Worm (Caenorhabditis elegans) whole organism, young adult: ENCODE measurements around the gene F53A9.6.

Source experiments
- B0035.1 ChIP-seq: sonication (generic microtip); optimal IDR thresholded peaks from 2 replicates; lab custom pipeline; 2016; ENCODE audit warnings: missing genetic modification characterization, mild to moderate bottlenecking, missing compliant biosample characterization, missing genotype, missing genetic modification reagents
- F52B5.7 ChIP-seq: sonication (generic microtip); optimal IDR thresholded peaks from 2 replicates; lab custom pipeline; 2016; ENCODE audit warnings: mild to moderate bottlenecking, missing genetic modification characterization, missing compliant biosample characterization
- F57A8.1 ChIP-seq: fragments of 200-800 bp; sonication (Bioruptor generic); optimal IDR thresholded peaks from 2 replicates; lab custom pipeline; 2018; ENCODE audit warnings: mild to moderate bottlenecking, missing genetic modification characterization, moderate library complexity, missing compliant biosample characterization
- F57C9.4 ChIP-seq: sonication (generic microtip); optimal IDR thresholded peaks from 2 replicates; lab custom pipeline; 2017; ENCODE audit warnings: mild to moderate bottlenecking, missing genetic modification characterization, missing compliant biosample characterization
- K12H6.12 ChIP-seq: fragments of 200-800 bp; sonication (Bioruptor generic); optimal IDR thresholded peaks from 2 replicates; lab custom pipeline; 2018; ENCODE audit warnings: mild to moderate bottlenecking, missing genetic modification characterization, missing compliant biosample characterization
- Y53F4B.3 ChIP-seq: fragments of 200-800 bp; sonication (Bioruptor generic); IDR thresholded peaks from 2 replicates; pipeline ENCODE4 v1.3.6; 2022; ENCODE audit warnings: missing genetic modification reagents, missing genetic modification characterization, missing compliant biosample characterization
- atf-7 ChIP-seq: sonication (generic microtip); optimal IDR thresholded peaks from 2 replicates; lab custom pipeline; 2017; ENCODE audit warnings: mild to moderate bottlenecking, missing genetic modification characterization, missing compliant biosample characterization
- attf-3 ChIP-seq: fragments of 200-800 bp; sonication (Bioruptor generic); conservative IDR thresholded peaks from 2 replicates; pipeline ENCODE4 v1.3.6; 2022; ENCODE audit warnings: missing genetic modification reagents, missing genetic modification characterization, missing compliant biosample characterization
- cebp-1 ChIP-seq, 2 experiments: fragments of 200-800 bp in 1 of 2; sonication (Bioruptor generic) in 1 of 2; sonication (generic microtip) in 1 of 2; IDR thresholded peaks in 1 of 2; optimal IDR thresholded peaks in 1 of 2; 2 replicates each; pipeline versions ENCODE4 v1.3.6 to Lab custom; 2017 to 2022; ENCODE audit warnings: missing compliant biosample characterization in 2 of 2, missing genetic modification characterization in 2 of 2, mild to moderate bottlenecking in 1 of 2, missing genetic modification reagents in 1 of 2, moderate library complexity in 1 of 2
- die-1 ChIP-seq: sonication (generic microtip); optimal IDR thresholded peaks from 2 replicates; lab custom pipeline; 2016; ENCODE audit warnings: missing genotype, mild to moderate bottlenecking, missing genetic modification characterization, missing compliant biosample characterization
- dox-1 ChIP-seq: fragments of 200-800 bp; sonication (Bioruptor generic); IDR thresholded peaks from 2 replicates; pipeline ENCODE4 v1.3.6; 2022; ENCODE audit warnings: missing genetic modification reagents, missing genetic modification characterization, missing compliant biosample characterization
- egrh-3 ChIP-seq: fragments of 200-800 bp; sonication (Bioruptor generic); IDR thresholded peaks from 2 replicates; pipeline ENCODE4 v1.3.6; 2022; ENCODE audit warnings: missing genetic modification reagents, missing genetic modification characterization, missing compliant biosample characterization
- ekl-4 ChIP-seq: fragments of 200-800 bp; sonication (Bioruptor generic); IDR thresholded peaks from 2 replicates; pipeline ENCODE4 v1.3.6; 2022; ENCODE audit warnings: missing genetic modification reagents, missing genetic modification characterization, missing compliant biosample characterization
- let-607 ChIP-seq, 2 experiments: fragments of 200-800 bp in 1 of 2; sonication (Bioruptor generic) in 1 of 2; sonication (generic microtip) in 1 of 2; optimal IDR thresholded peaks; 2 replicates each; lab custom pipeline; 2016 to 2018; ENCODE audit warnings: mild to moderate bottlenecking in 2 of 2, missing compliant biosample characterization in 2 of 2, missing genetic modification characterization in 2 of 2, moderate library complexity in 2 of 2, missing genotype in 1 of 2
- lin-35 ChIP-seq, 3 experiments: fragments of 150-350 bp in 2 of 3; sonication (generic microtip) in 1 of 3; optimal IDR thresholded peaks; 2 replicates each; lab custom pipeline; 2014 to 2018; ENCODE audit warnings: missing biosample characterization in 3 of 3, missing genetic modification characterization in 3 of 3, missing genetic modification reagents in 3 of 3
- lsl-1 ChIP-seq: fragments of 200-800 bp; sonication (Bioruptor generic); optimal IDR thresholded peaks from 2 replicates; lab custom pipeline; 2018; ENCODE audit warnings: mild to moderate bottlenecking, missing genetic modification characterization, moderate library complexity, missing compliant biosample characterization
- madf-10 ChIP-seq: sonication (generic microtip); optimal IDR thresholded peaks from 2 replicates; lab custom pipeline; 2016; ENCODE audit warnings: mild to moderate bottlenecking, missing genetic modification characterization, missing compliant biosample characterization
- nfya-1 ChIP-seq: sonication (generic microtip); optimal IDR thresholded peaks from 2 replicates; lab custom pipeline; 2017; ENCODE audit warnings: antibody characterized with exemption, missing compliant biosample characterization, missing genetic modification characterization, borderline replicate concordance; ENCODE audit not compliant: insufficient read depth
- nfyb-1 ChIP-seq: fragments of 200-800 bp; sonication (Bioruptor generic); IDR thresholded peaks from 2 replicates; pipeline ENCODE4 v1.3.6; 2022; ENCODE audit warnings: missing genetic modification reagents, missing genetic modification characterization, missing compliant biosample characterization
- nhr-120 ChIP-seq: fragments of 200-800 bp; sonication (Bioruptor generic); IDR thresholded peaks from 2 replicates; pipeline ENCODE4 v1.3.6; 2022; ENCODE audit warnings: missing genetic modification characterization, missing compliant biosample characterization
- nhr-179 ChIP-seq: sonication (generic microtip); optimal IDR thresholded peaks from 2 replicates; lab custom pipeline; 2016; ENCODE audit warnings: mild to moderate bottlenecking, missing genetic modification characterization, missing compliant biosample characterization
- nhr-80 ChIP-seq: sonication (generic microtip); optimal IDR thresholded peaks from 2 replicates; lab custom pipeline; 2016; ENCODE audit warnings: missing genetic modification characterization, missing compliant biosample characterization
- rcor-1 ChIP-seq: fragments of 200-800 bp; sonication (Bioruptor generic); IDR thresholded peaks from 2 replicates; pipeline ENCODE4 v1.3.6; 2022; ENCODE audit warnings: missing genetic modification reagents, missing genetic modification characterization, missing compliant biosample characterization
- sdz-38 ChIP-seq: sonication (generic microtip); optimal IDR thresholded peaks from 2 replicates; lab custom pipeline; 2016; ENCODE audit warnings: missing genotype, missing genetic modification characterization, missing compliant biosample characterization
- sea-2 ChIP-seq: fragments of 200-800 bp; sonication (Bioruptor generic); IDR thresholded peaks from 2 replicates; pipeline ENCODE4 v1.3.6; 2022; ENCODE audit warnings: missing genetic modification characterization, missing compliant biosample characterization
- ztf-22 ChIP-seq: fragments of 200-800 bp; sonication (Bioruptor generic); optimal IDR thresholded peaks from 2 replicates; lab custom pipeline; 2018; ENCODE audit warnings: mild to moderate bottlenecking, missing genetic modification characterization, moderate library complexity, missing compliant biosample characterization
- ztf-28 ChIP-seq: fragments of 200-800 bp; sonication (Bioruptor generic); IDR thresholded peaks from 2 replicates; pipeline ENCODE4 v1.3.6; 2022; ENCODE audit warnings: missing genetic modification reagents, missing genetic modification characterization, missing compliant biosample characterization
- ztf-3 ChIP-seq: fragments of 200-800 bp; sonication (Bioruptor generic); optimal IDR thresholded peaks from 2 replicates; lab custom pipeline; 2018; ENCODE audit warnings: mild to moderate bottlenecking, missing genetic modification characterization, missing compliant biosample characterization

The F53A9.6 gene

DNA sequence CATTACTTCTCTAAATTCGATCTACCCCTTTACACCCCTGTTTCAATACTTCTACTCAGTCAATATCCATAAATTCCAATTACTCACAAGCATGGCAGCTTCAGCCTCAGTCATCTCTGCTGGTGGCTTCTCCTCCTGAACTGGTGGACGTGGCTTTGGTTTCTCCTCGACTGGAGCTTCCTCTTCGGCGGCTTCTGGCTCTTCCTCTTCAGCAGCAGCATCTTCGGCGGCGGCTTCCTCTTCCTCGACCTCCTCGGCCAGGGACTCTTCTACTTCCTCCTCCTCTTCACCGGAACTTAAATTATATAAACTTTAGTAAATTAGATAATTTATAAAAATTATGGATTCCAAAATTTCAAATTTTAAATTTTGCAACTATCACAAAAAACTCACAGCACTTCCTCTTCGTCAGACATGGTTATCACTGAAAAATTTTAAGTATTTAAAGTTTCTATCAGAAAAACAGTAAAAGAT is 9.6 kb upstream of the F53A9.6 start, which contains the start of gene tnt-2:
Gene tnt-2 (minus strand): TSS at position 424 of the 474 bp plus-strand sequence.
- peak; percentile 84 for TF ChIP-seq egrh-3
- no peak for TF ChIP-seq F57A8.1 (GFP tag; lab: Kevin White, UChicago)

DNA sequence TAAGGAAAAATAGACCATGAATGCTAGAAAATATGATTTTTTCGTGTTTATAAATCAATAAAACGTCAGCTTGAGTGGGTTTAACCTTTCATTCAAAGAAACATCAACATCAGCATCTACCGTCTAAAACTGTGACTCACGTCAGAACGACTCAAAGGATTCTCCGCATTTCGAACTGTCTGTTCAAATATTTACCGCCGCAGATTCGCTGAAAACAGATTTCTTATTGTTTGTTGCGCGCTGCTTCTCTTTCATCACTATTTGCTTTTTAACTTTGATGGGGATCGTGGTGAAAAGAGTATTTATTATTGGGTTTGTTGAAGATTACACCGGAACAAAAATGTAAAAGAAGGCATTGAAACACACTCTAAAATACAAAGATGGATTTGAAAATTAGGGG is 7.7 kb upstream of the F53A9.6 start:
- TF ChIP-seq nhr-179 (tag; lab: Kevin White, UChicago), result no peak
- TF ChIP-seq rcor-1 (GFP tag; lab: Robert Waterston, UW), result no peak
- TF ChIP-seq die-1 (tag; lab: Kevin White, UChicago), result no peak
- no peak for TF ChIP-seq ekl-4 (GFP tag; lab: Robert Waterston, UW)
- no peak for TF ChIP-seq K12H6.12 (tag; lab: Kevin White, UChicago)
- no peak for TF ChIP-seq B0035.1 (tag; lab: Kevin White, UChicago)
- TF ChIP-seq F52B5.7, result no peak
- TF ChIP-seq sea-2 (GFP tag; lab: Robert Waterston, UW), result no peak
- no peak for TF ChIP-seq madf-10 (tag; lab: Kevin White, UChicago)
- no peak for TF ChIP-seq ztf-22 (GFP tag; lab: Kevin White, UChicago)

DNA sequence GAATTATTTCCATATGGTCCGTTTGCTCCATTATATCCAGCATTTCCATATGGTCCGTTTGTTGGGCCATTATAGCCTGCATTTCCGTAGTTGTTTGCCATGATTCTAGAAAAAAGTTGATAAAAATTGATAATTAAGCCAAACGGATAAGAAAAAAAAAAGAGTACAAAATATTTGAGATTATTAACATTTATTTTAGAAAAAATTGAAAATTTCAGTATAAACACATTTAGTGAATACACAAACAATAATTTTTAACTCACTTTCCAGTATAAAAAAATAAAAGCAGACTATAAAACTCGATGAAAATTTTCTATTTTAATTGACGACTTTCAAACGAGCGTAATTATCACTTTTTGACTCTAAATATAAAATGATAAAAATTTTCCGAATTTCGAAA is 7.1 kb upstream of the F53A9.6 start, which contains the start of gene F53A9.9:
Gene F53A9.9 (minus strand): TSS at position 101 of the 400 bp plus-strand sequence.
- no peak for TF ChIP-seq F57A8.1 (GFP tag; lab: Kevin White, UChicago)
- no peak for TF ChIP-seq nfya-1
- no peak for TF ChIP-seq cebp-1 (GFP tag; IDR thresholded peaks at IDR 0.05; lab: Robert Waterston, UW)
- no peak for TF ChIP-seq cebp-1 (tag; optimal IDR thresholded peaks at IDR 0.05; lab: Kevin White, UChicago)
- no peak for TF ChIP-seq ekl-4 (GFP tag; lab: Robert Waterston, UW)
- no peak for TF ChIP-seq ztf-28 (GFP tag; lab: Robert Waterston, UW)
- no peak for TF ChIP-seq Y53F4B.3 (GFP tag; lab: Robert Waterston, UW)
- no peak for TF ChIP-seq attf-3 (GFP tag; lab: Robert Waterston, UW)
- no peak for TF ChIP-seq ztf-3
- TF ChIP-seq nfyb-1 (GFP tag; lab: Robert Waterston, UW), result no peak
- TF ChIP-seq, all 124 proteins: peak for 0

DNA sequence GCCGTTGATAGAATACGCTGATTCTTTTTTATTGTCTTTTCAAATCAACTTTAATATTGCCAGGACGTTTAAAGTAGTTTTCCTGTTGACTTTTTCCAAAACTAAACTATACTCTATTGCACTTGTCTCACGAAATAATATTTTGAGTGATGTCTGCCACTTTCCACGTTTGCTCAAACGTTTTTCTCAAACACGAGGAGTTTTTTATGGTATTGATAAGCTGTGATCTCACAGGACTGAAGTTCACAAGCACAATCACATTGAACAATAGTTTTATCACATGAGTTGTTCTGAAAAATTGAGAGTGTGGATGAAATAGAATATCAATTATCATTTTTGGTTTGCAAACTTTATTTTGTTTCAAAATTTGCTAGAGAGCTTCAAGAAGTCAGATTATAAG is 6.3 kb upstream of the F53A9.6 start:
- TF ChIP-seq nhr-80 (tag; lab: Kevin White, UChicago) (peak; percentile 67), atf-7 (tag; lab: Kevin White, UChicago) (no peak), let-607 (tag; optimal IDR thresholded peaks at IDR 0.05; lab: Kevin White, UChicago) (peak in 1 of 2 experiments; percentile 1), lsl-1 (GFP tag; lab: Kevin White, UChicago) (no peak), ztf-22 (GFP tag; lab: Kevin White, UChicago) (peak; percentile 9)

DNA sequence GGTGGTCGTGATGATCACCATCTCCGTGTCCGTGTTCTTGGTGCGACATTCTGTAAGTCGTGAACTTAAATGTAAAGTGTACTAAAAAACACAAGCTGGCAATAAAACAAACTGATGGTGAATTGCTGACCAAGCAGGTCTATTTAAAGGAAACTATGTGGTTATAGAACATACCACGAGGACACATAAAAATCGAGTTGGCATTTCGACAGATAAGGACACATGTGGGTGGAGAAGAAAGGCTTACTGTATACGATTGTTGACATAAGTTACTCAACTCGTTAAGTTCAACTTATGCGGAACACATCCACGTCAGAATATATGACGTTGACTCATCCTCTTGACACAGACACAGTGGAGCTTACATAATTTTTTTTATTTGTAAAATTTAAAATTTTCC is 5.3 kb upstream of the F53A9.6 start, which contains the start of gene F53A9.8:
Gene F53A9.8 (minus strand): TSS at position 49 of the 400 bp plus-strand sequence.
- TF ChIP-seq lin-35 (GFP tag; optimal IDR thresholded peaks at IDR 0.05; lab: Kevin White, UChicago) (no peak), nhr-120 (GFP tag; lab: Robert Waterston, UW) (0 out of 2 replicates have a peak, but pooled peaks have one; percentile 1), cebp-1 (GFP tag; IDR thresholded peaks at IDR 0.05; lab: Robert Waterston, UW) (no peak), cebp-1 (tag; optimal IDR thresholded peaks at IDR 0.05; lab: Kevin White, UChicago) (peak; percentile 7), dox-1 (GFP tag; lab: Robert Waterston, UW) (0 out of 2 replicates have a peak, but pooled peaks have one; percentile 9), nhr-80 (tag; lab: Kevin White, UChicago) (peak; percentile 21), sdz-38 (tag; lab: Kevin White, UChicago) (no peak), F57C9.4 (no peak), ztf-22 (GFP tag; lab: Kevin White, UChicago) (peak; percentile 28)
